Worm (Caenorhabditis elegans) whole organism, L1 larva: ENCODE data around the gene pqbp-1.1.

ENCODE experiments used
- C04F5.9 ChIP-seq: sonication (generic microtip); optimal IDR thresholded peaks from 2 replicates; lab custom pipeline; 2016; ENCODE audit warnings: missing genetic modification characterization, missing compliant biosample characterization
- C16A3.4 ChIP-seq: fragments of 150-350 bp; optimal IDR thresholded peaks from 2 replicates; lab custom pipeline; 2014; ENCODE audit warnings: missing biosample characterization, missing genetic modification characterization
- C34B4.2 ChIP-seq: sonication (generic microtip); optimal IDR thresholded peaks from 2 replicates; lab custom pipeline; 2017; ENCODE audit warnings: mild to moderate bottlenecking, missing genetic modification characterization, missing compliant biosample characterization
- Y116A8C.19 ChIP-seq: sonication (generic microtip); optimal IDR thresholded peaks from 2 replicates; lab custom pipeline; 2016; ENCODE audit warnings: missing compliant biosample characterization, missing genetic modification characterization, borderline replicate concordance
- aly-2 ChIP-seq: fragments of 150-350 bp; optimal IDR thresholded peaks from 2 replicates; lab custom pipeline; 2014; ENCODE audit warnings: missing biosample characterization, missing genetic modification characterization
- ama-1 ChIP-seq: fragments of 150-350 bp; optimal IDR thresholded peaks from 2 replicates; lab custom pipeline; 2014
- blmp-1 ChIP-seq: fragments of 150-350 bp; optimal IDR thresholded peaks from 2 replicates; lab custom pipeline; 2014; ENCODE audit warnings: missing biosample characterization, missing genetic modification characterization
- ceh-63 ChIP-seq: fragments of 200-800 bp; sonication (Bioruptor generic); optimal IDR thresholded peaks from 2 replicates; lab custom pipeline; 2018; ENCODE audit warnings: mild to moderate bottlenecking, missing genetic modification characterization, missing compliant biosample characterization
- ceh-82 ChIP-seq, 3 experiments: fragments of 150-350 bp in 1 of 3; sonication (generic microtip) in 2 of 3; optimal IDR thresholded peaks; 2 replicates each; lab custom pipeline; 2014 to 2017; ENCODE audit warnings: missing biosample characterization in 3 of 3, missing genetic modification characterization in 3 of 3
- ceh-90 ChIP-seq: sonication (generic microtip); optimal IDR thresholded peaks from 2 replicates; lab custom pipeline; 2016; ENCODE audit warnings: missing genetic modification characterization, missing compliant biosample characterization
- ces-1 ChIP-seq: fragments of 150-350 bp; optimal IDR thresholded peaks from 2 replicates; lab custom pipeline; 2014; ENCODE audit warnings: missing biosample characterization, missing genetic modification reagents, missing genetic modification characterization
- dsc-1 ChIP-seq: sonication (generic microtip); optimal IDR thresholded peaks from 2 replicates; lab custom pipeline; 2016; ENCODE audit warnings: mild to moderate bottlenecking, missing genetic modification characterization, missing compliant biosample characterization
- egl-27 ChIP-seq, 2 experiments: fragments of 150-350 bp in 1 of 2; sonication (generic microtip); optimal IDR thresholded peaks; 3 replicates each; lab custom pipeline; 2017 to 2018; ENCODE audit warnings: missing biosample characterization in 2 of 2, missing genetic modification characterization in 2 of 2, missing genetic modification reagents in 2 of 2
- elt-2 ChIP-seq: sonication (generic microtip); optimal IDR thresholded peaks from 2 replicates; lab custom pipeline; 2016; ENCODE audit warnings: missing genetic modification characterization, mild to moderate bottlenecking, inconsistent platforms, missing compliant biosample characterization, missing genetic modification reagents
- elt-3 ChIP-seq, 6 experiments: fragments of 150-350 bp in 1 of 6; sonication (generic microtip); optimal IDR thresholded peaks; 2 replicates each; lab custom pipeline; 2017 to 2018; ENCODE audit warnings: missing biosample characterization in 6 of 6, missing genetic modification characterization in 6 of 6, inconsistent platforms in 1 of 6
- ets-5 ChIP-seq: fragments of 200-800 bp; sonication (Bioruptor generic); IDR thresholded peaks from 2 replicates; pipeline ENCODE4 v1.3.6; 2022; ENCODE audit warnings: missing genetic modification characterization, missing compliant biosample characterization
- fkh-10 ChIP-seq: sonication (generic microtip); optimal IDR thresholded peaks from 2 replicates; lab custom pipeline; 2017; ENCODE audit warnings: missing biosample characterization, missing genetic modification reagents, missing genetic modification characterization
- fkh-4 ChIP-seq: sonication (generic microtip); optimal IDR thresholded peaks from 2 replicates; lab custom pipeline; 2016; ENCODE audit warnings: missing compliant biosample characterization, missing genetic modification characterization, borderline replicate concordance
- fkh-8 ChIP-seq: sonication (generic microtip); optimal IDR thresholded peaks from 2 replicates; lab custom pipeline; 2016; ENCODE audit warnings: mild to moderate bottlenecking, missing genetic modification characterization, missing compliant biosample characterization
- fos-1 ChIP-seq: fragments of 150-350 bp; optimal IDR thresholded peaks from 2 replicates; lab custom pipeline; 2014; ENCODE audit warnings: missing biosample characterization, missing genetic modification characterization
- grh-1 ChIP-seq: fragments of 200-800 bp; sonication (Bioruptor generic); IDR thresholded peaks from 2 replicates; pipeline ENCODE4 v1.3.6; 2022; ENCODE audit warnings: missing genetic modification reagents, missing genetic modification characterization, missing compliant biosample characterization
- hlh-4 ChIP-seq: sonication (generic microtip); optimal IDR thresholded peaks from 2 replicates; lab custom pipeline; 2016; ENCODE audit warnings: mild to moderate bottlenecking, missing genetic modification characterization, missing compliant biosample characterization
- irx-1 ChIP-seq: sonication (generic microtip); optimal IDR thresholded peaks from 2 replicates; lab custom pipeline; 2016; ENCODE audit warnings: missing genetic modification characterization, missing compliant biosample characterization
- isw-1 ChIP-seq: fragments of 200-800 bp; sonication (Bioruptor generic); IDR thresholded peaks from 2 replicates; pipeline ENCODE4 v1.3.6; 2022; ENCODE audit warnings: missing genetic modification characterization, missing compliant biosample characterization
- jun-1 ChIP-seq: fragments of 150-350 bp; optimal IDR thresholded peaks from 2 replicates; lab custom pipeline; 2014; ENCODE audit warnings: missing biosample characterization, missing genetic modification reagents, missing genetic modification characterization
- lin-14 ChIP-seq: fragments of 200-800 bp; sonication (Bioruptor generic); optimal IDR thresholded peaks from 2 replicates; lab custom pipeline; 2018; ENCODE audit warnings: mild to moderate bottlenecking, missing genetic modification characterization, moderate library complexity, missing compliant biosample characterization
- lin-15B ChIP-seq: fragments of 150-350 bp; sonication (generic microtip); optimal IDR thresholded peaks from 3 replicates; lab custom pipeline; 2014; ENCODE audit warnings: missing biosample characterization, missing genetic modification characterization
- lin-35 ChIP-seq, 2 experiments: fragments of 150-350 bp; optimal IDR thresholded peaks; 2 replicates each; lab custom pipeline; 2014; ENCODE audit warnings: missing biosample characterization in 2 of 2, missing genetic modification characterization in 2 of 2, missing genetic modification reagents in 2 of 2
- mab-9 ChIP-seq: fragments of 200-800 bp; sonication (Bioruptor generic); IDR thresholded peaks from 2 replicates; pipeline ENCODE4 v1.3.6; 2022; ENCODE audit warnings: missing genetic modification reagents, missing genetic modification characterization, missing compliant biosample characterization
- mef-2 ChIP-seq: fragments of 150-350 bp; optimal IDR thresholded peaks from 2 replicates; lab custom pipeline; 2014; ENCODE audit warnings: missing biosample characterization, missing genetic modification characterization
- nhr-11 ChIP-seq: fragments of 150-350 bp; optimal IDR thresholded peaks from 2 replicates; lab custom pipeline; 2014; ENCODE audit warnings: missing biosample characterization, missing genetic modification characterization
- nhr-12 ChIP-seq: sonication (generic microtip); optimal IDR thresholded peaks from 2 replicates; lab custom pipeline; 2017; ENCODE audit warnings: missing biosample characterization, missing genetic modification characterization
- nhr-20 ChIP-seq: sonication (generic microtip); optimal IDR thresholded peaks from 2 replicates; lab custom pipeline; 2016; ENCODE audit warnings: mild to moderate bottlenecking, missing genetic modification characterization, missing compliant biosample characterization
- nhr-28 ChIP-seq: fragments of 150-350 bp; optimal IDR thresholded peaks from 2 replicates; lab custom pipeline; 2014; ENCODE audit warnings: missing biosample characterization, missing genetic modification characterization
- nhr-71 ChIP-seq: sonication (generic microtip); optimal IDR thresholded peaks from 2 replicates; lab custom pipeline; 2016; ENCODE audit warnings: mild to moderate bottlenecking, missing genetic modification characterization, moderate library complexity, missing compliant biosample characterization
- nhr-76 ChIP-seq: sonication (generic microtip); optimal IDR thresholded peaks from 2 replicates; lab custom pipeline; 2017; ENCODE audit warnings: missing biosample characterization, missing genetic modification characterization
- nhr-77 ChIP-seq: fragments of 150-350 bp; optimal IDR thresholded peaks from 2 replicates; lab custom pipeline; 2014; ENCODE audit warnings: missing biosample characterization, missing genetic modification characterization
- nhr-90 ChIP-seq: sonication (generic microtip); optimal IDR thresholded peaks from 2 replicates; lab custom pipeline; 2016; ENCODE audit warnings: mild to moderate bottlenecking, missing genetic modification characterization, missing compliant biosample characterization; ENCODE audit not compliant: poor library complexity
- pax-3 ChIP-seq: fragments of 200-800 bp; sonication (Bioruptor generic); optimal IDR thresholded peaks from 2 replicates; lab custom pipeline; 2018; ENCODE audit warnings: mild to moderate bottlenecking, missing genetic modification characterization, moderate library complexity, missing compliant biosample characterization
- rnt-1 ChIP-seq: sonication (generic microtip); optimal IDR thresholded peaks from 2 replicates; lab custom pipeline; 2016; ENCODE audit warnings: mild to moderate bottlenecking, missing genetic modification characterization, moderate library complexity, missing compliant biosample characterization
- skn-1 ChIP-seq: fragments of 150-350 bp; optimal IDR thresholded peaks from 2 replicates; lab custom pipeline; 2014; ENCODE audit warnings: missing biosample characterization, missing genetic modification characterization
- sptf-1 ChIP-seq: fragments of 150-350 bp; optimal IDR thresholded peaks from 2 replicates; lab custom pipeline; 2014; ENCODE audit warnings: missing biosample characterization, missing genetic modification characterization
- sup-37 ChIP-seq: fragments of 200-800 bp; sonication (Bioruptor generic); optimal IDR thresholded peaks from 2 replicates; lab custom pipeline; 2018; ENCODE audit warnings: mild to moderate bottlenecking, missing genetic modification characterization, missing compliant biosample characterization
- swsn-7 ChIP-seq: sonication (generic microtip); optimal IDR thresholded peaks from 2 replicates; lab custom pipeline; 2016; ENCODE audit warnings: missing genetic modification characterization, missing compliant biosample characterization
- tbx-2 ChIP-seq: sonication (generic microtip); optimal IDR thresholded peaks from 2 replicates; lab custom pipeline; 2016; ENCODE audit warnings: missing genetic modification characterization, missing compliant biosample characterization
- tlp-1 ChIP-seq: fragments of 150-350 bp; optimal IDR thresholded peaks from 2 replicates; lab custom pipeline; 2014; ENCODE audit warnings: missing biosample characterization, missing genetic modification characterization
- unc-130 ChIP-seq: fragments of 150-350 bp; optimal IDR thresholded peaks from 2 replicates; lab custom pipeline; 2017; ENCODE audit warnings: missing biosample characterization, missing genetic modification characterization, inconsistent platforms
- unc-30 ChIP-seq: sonication (generic microtip); optimal IDR thresholded peaks from 2 replicates; lab custom pipeline; 2017; ENCODE audit warnings: missing biosample characterization, missing genetic modification characterization
- unc-98 ChIP-seq: fragments of 200-800 bp; sonication (Bioruptor generic); IDR thresholded peaks from 2 replicates; pipeline ENCODE4 v1.3.6; 2022; ENCODE audit warnings: missing genetic modification characterization, missing compliant biosample characterization
- vab-15 ChIP-seq: sonication (generic microtip); optimal IDR thresholded peaks from 2 replicates; lab custom pipeline; 2017; ENCODE audit warnings: missing genotype, mild to moderate bottlenecking, missing genetic modification characterization, missing compliant biosample characterization
- xbp-1 ChIP-seq: sonication (generic microtip); optimal IDR thresholded peaks from 2 replicates; lab custom pipeline; 2016; ENCODE audit warnings: missing genetic modification characterization, missing compliant biosample characterization
- zip-4 ChIP-seq: fragments of 200-800 bp; sonication (Bioruptor generic); optimal IDR thresholded peaks from 2 replicates; lab custom pipeline; 2018; ENCODE audit warnings: mild to moderate bottlenecking, missing genetic modification characterization, moderate library complexity, missing compliant biosample characterization
- ztf-11 ChIP-seq, 2 experiments: sonication (generic microtip); optimal IDR thresholded peaks; 2 replicates each; lab custom pipeline; 2016 to 2017; ENCODE audit warnings: missing genetic modification characterization in 2 of 2, missing biosample characterization in 1 of 2, missing compliant biosample characterization in 1 of 2

pqbp-1.1 gene

DNA sequence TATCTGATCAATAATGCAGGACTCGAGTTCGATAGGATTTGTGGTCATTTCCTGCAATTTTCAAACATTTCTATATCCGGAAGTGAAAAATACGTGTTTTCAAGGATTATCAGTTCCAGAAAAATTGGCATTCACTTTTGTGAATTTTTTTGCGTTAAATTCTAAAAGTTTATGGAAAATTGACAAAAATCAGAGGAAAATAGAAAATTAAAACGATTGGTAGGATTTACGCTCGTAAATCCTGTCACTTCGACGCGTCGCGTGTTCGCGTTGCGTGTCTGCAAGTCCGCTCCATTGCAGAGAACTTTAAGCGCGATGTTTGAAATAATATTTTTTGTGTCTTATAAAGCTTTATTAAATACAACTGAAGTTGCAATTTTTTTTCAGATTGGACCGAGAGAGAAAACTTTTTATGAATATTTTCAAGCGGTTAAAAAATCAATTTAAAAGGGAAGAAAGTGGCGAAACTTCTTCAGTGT lies 6.1 kb downstream of the pqbp-1.1 start, which contains the start of gene rcat-1:
Gene rcat-1 (minus strand): TSS at position 51 of the 479 bp plus-strand sequence.
- peak; percentile 97 for TF ChIP-seq C16A3.4 (tag; lab: Kevin White, UChicago)
- peak; percentile 63 for TF ChIP-seq nhr-20 (tag; lab: Kevin White, UChicago)
- TF ChIP-seq sptf-1 (tag; lab: Kevin White, UChicago): no peak
- TF ChIP-seq tlp-1 (tag; lab: Kevin White, UChicago): no peak
- peak in 1 of 2 experiments; percentile 43 for TF ChIP-seq egl-27 (tag; optimal IDR thresholded peaks at IDR 0.05; lab: Kevin White, UChicago)
- TF ChIP-seq rnt-1: peak; percentile 84
- no peak for TF ChIP-seq nhr-28
- no peak for TF ChIP-seq ces-1 (GFP tag; lab: Kevin White, UChicago)
- peak; percentile 80 for TF ChIP-seq isw-1 (GFP tag; lab: Robert Waterston, UW)
- peak; percentile 47 for TF ChIP-seq irx-1 (tag; lab: Kevin White, UChicago)
- peak; percentile 78 to 95 (median 81) for TF ChIP-seq ceh-82 (tag; optimal IDR thresholded peaks at IDR 0.05; lab: Kevin White, UChicago)
- TF ChIP-seq nhr-11 (tag; lab: Kevin White, UChicago): peak; percentile 43
- TF ChIP-seq vab-15 (tag; lab: Kevin White, UChicago): no peak
- no peak for TF ChIP-seq zip-4 (GFP tag; lab: Kevin White, UChicago)
- TF ChIP-seq ama-1 (lab: Kevin White, UChicago): peak; percentile 8
- peak; percentile 75 for TF ChIP-seq xbp-1 (tag; lab: Kevin White, UChicago)
- peak; percentile 35 for TF ChIP-seq ceh-90 (tag; lab: Kevin White, UChicago)
- TF ChIP-seq nhr-71 (tag; lab: Kevin White, UChicago): peak; percentile 88
- peak; percentile 71 for TF ChIP-seq jun-1 (tag; lab: Kevin White, UChicago)
- TF ChIP-seq mab-9 (GFP tag; lab: Robert Waterston, UW): no peak
- TF ChIP-seq ets-5 (GFP tag; lab: Robert Waterston, UW): no peak
- TF ChIP-seq C04F5.9 (tag; lab: Kevin White, UChicago): peak; percentile 20
- peak; percentile 76 for TF ChIP-seq fkh-8 (tag; lab: Kevin White, UChicago)
- peak in 3 of 6 experiments; percentile 59 to 93 (median 66) for TF ChIP-seq elt-3 (tag; optimal IDR thresholded peaks at IDR 0.05; lab: Kevin White, UChicago)
- peak; percentile 89 for TF ChIP-seq skn-1 (tag; lab: Kevin White, UChicago)
- TF ChIP-seq lin-14: peak; percentile 72
- TF ChIP-seq nhr-90 (tag; lab: Kevin White, UChicago): peak; percentile 55
- TF ChIP-seq dsc-1 (tag; lab: Kevin White, UChicago): peak; percentile 44
- peak; percentile 10 for TF ChIP-seq aly-2
- TF ChIP-seq blmp-1: peak; percentile 87
- TF ChIP-seq Y116A8C.19 (tag; lab: Kevin White, UChicago): no peak
- TF ChIP-seq ceh-63 (GFP tag; lab: Kevin White, UChicago): no peak
- TF ChIP-seq nhr-76 (tag; lab: Kevin White, UChicago): no peak
- no peak for TF ChIP-seq unc-98 (GFP tag; lab: Robert Waterston, UW)
- TF ChIP-seq fkh-10 (GFP tag; lab: Kevin White, UChicago): peak; percentile 32
- TF ChIP-seq unc-130 (tag; lab: Kevin White, UChicago): peak; percentile 98
- no peak for TF ChIP-seq hlh-4 (tag; lab: Kevin White, UChicago)
- TF ChIP-seq elt-2: no peak
- no peak for TF ChIP-seq unc-30 (tag; lab: Kevin White, UChicago)
- peak; percentile 97 to 99 for TF ChIP-seq lin-35 (GFP tag; optimal IDR thresholded peaks at IDR 0.05; lab: Kevin White, UChicago)
- no peak for TF ChIP-seq grh-1 (GFP tag; lab: Robert Waterston, UW)
- peak; percentile 52 for TF ChIP-seq fos-1 (tag; lab: Kevin White, UChicago)
- peak; percentile 82 for TF ChIP-seq nhr-77 (tag; lab: Kevin White, UChicago)
- peak; percentile 96 for TF ChIP-seq lin-15B (tag; lab: Kevin White, UChicago)
- no peak for TF ChIP-seq sup-37 (GFP tag; lab: Kevin White, UChicago)
- TF ChIP-seq C34B4.2 (tag; lab: Kevin White, UChicago): no peak
- no peak for TF ChIP-seq mef-2
- no peak for TF ChIP-seq nhr-12 (tag; lab: Kevin White, UChicago)
- no peak for TF ChIP-seq ztf-11 (tag; optimal IDR thresholded peaks at IDR 0.05; lab: Kevin White, UChicago)
- peak; percentile 29 for TF ChIP-seq pax-3 (tag; lab: Kevin White, UChicago)
- TF ChIP-seq tbx-2 (tag; lab: Kevin White, UChicago): peak; percentile 80
- peak; percentile 62 for TF ChIP-seq swsn-7 (tag; lab: Kevin White, UChicago)
- no peak for TF ChIP-seq fkh-4
